Worm (Caenorhabditis elegans) whole organism, L4 larva: ENCODE measurements around the gene R10D12.10.

Experiments
- Y5F2A.4 ChIP-seq: fragments of 200-800 bp; sonication (Bioruptor generic); optimal IDR thresholded peaks from 2 replicates; lab custom pipeline; 2018; ENCODE audit warnings: mild to moderate bottlenecking, missing genetic modification characterization, missing compliant biosample characterization
- daf-12 ChIP-seq: fragments of 150-350 bp; optimal IDR thresholded peaks from 2 replicates; lab custom pipeline; 2014; ENCODE audit warnings: missing biosample characterization, missing genetic modification reagents, missing genetic modification characterization
- dmd-6 ChIP-seq: fragments of 200-800 bp; sonication (Bioruptor generic); IDR thresholded peaks from 2 replicates; pipeline ENCODE4 v1.3.6; 2022; ENCODE audit warnings: missing genetic modification reagents, missing genetic modification characterization, missing compliant biosample characterization
- lin-13 ChIP-seq: fragments of 150-350 bp; optimal IDR thresholded peaks from 2 replicates; lab custom pipeline; 2014; ENCODE audit warnings: missing biosample characterization, missing genetic modification reagents, missing genetic modification characterization
- mdl-1 ChIP-seq, 2 experiments: fragments of 150-350 bp in 1 of 2; sonication (generic microtip) in 1 of 2; optimal IDR thresholded peaks; 2 replicates each; lab custom pipeline; 2014 to 2017; ENCODE audit warnings: missing biosample characterization in 2 of 2, missing genetic modification characterization in 2 of 2
- mep-1 ChIP-seq: fragments of 150-350 bp; sonication (generic microtip); optimal IDR thresholded peaks from 3 replicates; lab custom pipeline; 2014; ENCODE audit warnings: missing biosample characterization, missing genetic modification characterization
- nhr-237 ChIP-seq: sonication (generic microtip); optimal IDR thresholded peaks from 2 replicates; lab custom pipeline; 2017; ENCODE audit warnings: missing biosample characterization, missing genetic modification characterization
- nhr-6 ChIP-seq: fragments of 150-350 bp; optimal IDR thresholded peaks from 2 replicates; lab custom pipeline; 2014; ENCODE audit warnings: missing biosample characterization, missing genetic modification characterization
- nhr-77 ChIP-seq: fragments of 150-350 bp; optimal IDR thresholded peaks from 2 replicates; lab custom pipeline; 2014; ENCODE audit warnings: missing biosample characterization, missing genetic modification characterization
- saeg-2 ChIP-seq: fragments of 200-800 bp; sonication (Bioruptor generic); IDR thresholded peaks from 2 replicates; pipeline ENCODE4 v1.3.6; 2022; ENCODE audit warnings: missing genetic modification reagents, missing genetic modification characterization, missing compliant biosample characterization
- snpc-4 ChIP-seq: fragments of 150-350 bp; optimal IDR thresholded peaks from 2 replicates; lab custom pipeline; 2014; ENCODE audit warnings: missing biosample characterization, missing genetic modification characterization
- unc-62 ChIP-seq, 3 experiments: fragments of 150-350 bp in 1 of 3; sonication (generic microtip); optimal IDR thresholded peaks in 2 of 3; peaks in 1 of 3; 1 replicate in 1 of 3; 2 replicates in 2 of 3; lab custom pipeline; 2014 to 2017; ENCODE audit warnings: missing biosample characterization in 3 of 3, missing genetic modification characterization in 3 of 3, missing genetic modification reagents in 3 of 3, missing genotype in 1 of 3

DNA sequence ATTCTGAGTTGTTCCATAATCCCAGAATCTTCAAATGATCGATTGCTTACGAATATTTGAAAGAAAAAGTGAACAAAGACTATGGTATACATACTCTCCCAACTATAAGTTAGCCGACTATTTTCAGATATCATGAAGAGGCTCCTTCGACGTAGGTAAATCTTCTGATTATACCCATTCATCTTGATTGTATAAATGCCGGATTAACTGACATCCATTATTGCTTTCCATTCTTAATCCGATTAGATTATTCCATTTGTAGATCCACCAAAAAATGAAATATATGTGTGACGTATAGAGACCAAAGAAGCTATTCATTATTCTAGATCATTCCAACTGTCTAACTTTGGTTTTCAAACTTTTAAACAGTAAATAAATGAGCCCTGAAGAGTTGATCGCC, 35.3 kb upstream of the R10D12.10 start:
- TF ChIP-seq nhr-6 (tag; lab: Kevin White, UChicago) = no peak
- TF ChIP-seq unc-62 (GFP tag; optimal IDR thresholded peaks at IDR 0.05 in 1 of 2; lab: Kevin White, UChicago) = no peak
- no peak for TF ChIP-seq unc-62 (tag; optimal IDR thresholded peaks at IDR 0.05; lab: Kevin White, UChicago)
- TF ChIP-seq mdl-1 (tag; optimal IDR thresholded peaks at IDR 0.05; lab: Kevin White, UChicago) = no peak
- no peak for TF ChIP-seq dmd-6 (GFP tag; lab: Robert Waterston, UW)
- no peak for TF ChIP-seq lin-13 (GFP tag; lab: Kevin White, UChicago)
- no peak for TF ChIP-seq mep-1
- TF ChIP-seq snpc-4 (tag; lab: Kevin White, UChicago) = no peak
- no peak for TF ChIP-seq Y5F2A.4
- no peak for TF ChIP-seq saeg-2 (GFP tag; lab: Robert Waterston, UW)
- no peak for TF ChIP-seq nhr-237 (tag; lab: Kevin White, UChicago)
- no peak for TF ChIP-seq daf-12 (tag; lab: Kevin White, UChicago)
- TF ChIP-seq nhr-77 (tag; lab: Kevin White, UChicago) = no peak
